Worm (Caenorhabditis elegans) whole organism, L4 larva: Measurements from ENCODE around the gene R160.13.

Experiments
- D1046.2 ChIP-seq: fragments of 200-800 bp; sonication (Bioruptor generic); IDR thresholded peaks from 2 replicates; pipeline ENCODE4 v1.3.6; 2022; ENCODE audit warnings: missing genetic modification characterization, missing compliant biosample characterization
- T20F7.1 ChIP-seq: fragments of 200-800 bp; sonication (Bioruptor generic); optimal IDR thresholded peaks from 2 replicates; lab custom pipeline; 2018; ENCODE audit warnings: mild to moderate bottlenecking, missing genetic modification characterization, missing compliant biosample characterization
- Y5F2A.4 ChIP-seq: fragments of 200-800 bp; sonication (Bioruptor generic); optimal IDR thresholded peaks from 2 replicates; lab custom pipeline; 2018; ENCODE audit warnings: mild to moderate bottlenecking, missing genetic modification characterization, missing compliant biosample characterization
- ZK546.5 ChIP-seq, 2 experiments: sonication (generic microtip); optimal IDR thresholded peaks; 2 replicates each; lab custom pipeline; 2017; ENCODE audit warnings: missing biosample characterization in 2 of 2, missing genetic modification characterization in 2 of 2
- aha-1 ChIP-seq: fragments of 150-350 bp; peaks from one replicate; lab custom pipeline; 2014; ENCODE audit warnings: missing biosample characterization, missing genetic modification characterization
- ama-1 ChIP-seq: fragments of 150-350 bp; optimal IDR thresholded peaks from 2 replicates; lab custom pipeline; 2014; ENCODE audit warnings: inconsistent platforms, mixed read lengths
- attf-4 ChIP-seq: sonication (generic microtip); optimal IDR thresholded peaks from 3 replicates; lab custom pipeline; 2017; ENCODE audit warnings: missing biosample characterization, missing genetic modification characterization
- ceh-20 ChIP-seq: fragments of 200-800 bp; sonication (Bioruptor generic); IDR thresholded peaks from 2 replicates; pipeline ENCODE4 v1.3.6; 2022; ENCODE audit warnings: missing genetic modification reagents, missing genetic modification characterization, missing compliant biosample characterization
- ceh-28 ChIP-seq: fragments of 150-350 bp; optimal IDR thresholded peaks from 2 replicates; lab custom pipeline; 2014; ENCODE audit warnings: missing biosample characterization, missing genetic modification reagents, missing genetic modification characterization
- ceh-44 ChIP-seq: fragments of 200-800 bp; sonication (Bioruptor generic); IDR thresholded peaks from 2 replicates; pipeline ENCODE4 v1.3.6; 2022; ENCODE audit warnings: missing genetic modification reagents, missing genetic modification characterization, missing compliant biosample characterization
- ceh-82 ChIP-seq: sonication (generic microtip); optimal IDR thresholded peaks from 2 replicates; lab custom pipeline; 2017; ENCODE audit warnings: missing biosample characterization, missing genetic modification characterization
- ces-1 ChIP-seq: fragments of 150-350 bp; sonication (generic microtip); optimal IDR thresholded peaks from 4 replicates; lab custom pipeline; 2014; ENCODE audit warnings: missing biosample characterization, missing genetic modification reagents, missing genetic modification characterization
- cey-2 ChIP-seq: sonication (generic microtip); optimal IDR thresholded peaks from 3 replicates; lab custom pipeline; 2017; ENCODE audit warnings: missing genetic modification characterization, mild to moderate bottlenecking, missing compliant biosample characterization, antibody characterized with exemption, borderline replicate concordance; ENCODE audit not compliant: insufficient read depth
- ctbp-1 ChIP-seq: fragments of 200-800 bp; sonication (Bioruptor generic); IDR thresholded peaks from 2 replicates; pipeline ENCODE4 v1.3.6; 2022; ENCODE audit warnings: missing genetic modification reagents, missing genetic modification characterization, missing compliant biosample characterization
- daf-12 ChIP-seq: fragments of 150-350 bp; optimal IDR thresholded peaks from 2 replicates; lab custom pipeline; 2014; ENCODE audit warnings: missing biosample characterization, missing genetic modification reagents, missing genetic modification characterization
- daf-8 ChIP-seq: fragments of 200-800 bp; sonication (Bioruptor generic); IDR thresholded peaks from 2 replicates; pipeline ENCODE4 v1.3.6; 2022; ENCODE audit warnings: missing genetic modification characterization, missing compliant biosample characterization
- dmd-8 ChIP-seq: fragments of 200-800 bp; sonication (Bioruptor generic); IDR thresholded peaks from 2 replicates; pipeline ENCODE4 v1.3.6; 2022; ENCODE audit warnings: missing genetic modification characterization, missing compliant biosample characterization
- dmd-9 ChIP-seq: fragments of 200-800 bp; sonication (Bioruptor generic); IDR thresholded peaks from 2 replicates; pipeline ENCODE4 v1.3.6; 2022; ENCODE audit warnings: missing genetic modification reagents, missing genetic modification characterization, missing compliant biosample characterization
- egl-27 ChIP-seq: sonication (generic microtip); optimal IDR thresholded peaks from 3 replicates; lab custom pipeline; 2017; ENCODE audit warnings: missing biosample characterization, missing genetic modification reagents, missing genetic modification characterization
- hif-1 ChIP-seq, 2 experiments: sonication (generic microtip); optimal IDR thresholded peaks; 2 replicates each; lab custom pipeline; 2016 to 2017; ENCODE audit warnings: missing compliant biosample characterization in 2 of 2, missing genetic modification characterization in 2 of 2, missing genetic modification reagents in 2 of 2, missing genotype in 2 of 2, mild to moderate bottlenecking in 1 of 2
- hlh-30 ChIP-seq: sonication (generic microtip); optimal IDR thresholded peaks from 2 replicates; lab custom pipeline; 2017; ENCODE audit warnings: antibody characterized with exemption, mild to moderate bottlenecking, missing genetic modification characterization, missing compliant biosample characterization; ENCODE audit not compliant: insufficient read depth
- jun-1 ChIP-seq: fragments of 150-350 bp; optimal IDR thresholded peaks from 2 replicates; lab custom pipeline; 2014; ENCODE audit warnings: missing biosample characterization, missing genetic modification reagents, missing genetic modification characterization
- lin-15B ChIP-seq: fragments of 150-350 bp; sonication (generic microtip); optimal IDR thresholded peaks from 3 replicates; lab custom pipeline; 2014; ENCODE audit warnings: missing biosample characterization, missing genetic modification characterization
- lin-39 ChIP-seq: fragments of 150-350 bp; optimal IDR thresholded peaks from 2 replicates; lab custom pipeline; 2014; ENCODE audit warnings: missing biosample characterization, missing genetic modification reagents, missing genetic modification characterization
- mdl-1 ChIP-seq, 2 experiments: fragments of 150-350 bp in 1 of 2; sonication (generic microtip) in 1 of 2; optimal IDR thresholded peaks; 2 replicates each; lab custom pipeline; 2014 to 2017; ENCODE audit warnings: missing biosample characterization in 2 of 2, missing genetic modification characterization in 2 of 2
- mes-2 ChIP-seq: sonication (generic microtip); optimal IDR thresholded peaks from 2 replicates; lab custom pipeline; 2016; ENCODE audit warnings: missing genotype, mild to moderate bottlenecking, missing genetic modification characterization, missing compliant biosample characterization; ENCODE audit not compliant: poor library complexity, severe bottlenecking
- mxl-2 ChIP-seq: fragments of 200-800 bp; sonication (Bioruptor generic); conservative IDR thresholded peaks from 2 replicates; pipeline ENCODE4 v1.3.6; 2022; ENCODE audit warnings: missing genetic modification reagents, missing genetic modification characterization, missing compliant biosample characterization
- mxl-3 ChIP-seq: fragments of 200-800 bp; sonication (Bioruptor generic); optimal IDR thresholded peaks from 2 replicates; lab custom pipeline; 2018; ENCODE audit warnings: mild to moderate bottlenecking, missing genetic modification characterization, missing compliant biosample characterization
- nhr-102 ChIP-seq: sonication (generic microtip); optimal IDR thresholded peaks from 2 replicates; lab custom pipeline; 2016; ENCODE audit warnings: mild to moderate bottlenecking, missing genetic modification characterization, moderate library complexity, missing compliant biosample characterization
- nhr-111 ChIP-seq: fragments of 200-800 bp; sonication (Bioruptor generic); optimal IDR thresholded peaks from 2 replicates; lab custom pipeline; 2018; ENCODE audit warnings: mild to moderate bottlenecking, missing genetic modification characterization, missing compliant biosample characterization
- nhr-25 ChIP-seq: sonication (generic microtip); optimal IDR thresholded peaks from 2 replicates; lab custom pipeline; 2017; ENCODE audit warnings: missing genetic modification characterization, mild to moderate bottlenecking, missing compliant biosample characterization, antibody characterized with exemption, moderate library complexity, borderline replicate concordance; ENCODE audit not compliant: insufficient read depth
- nhr-76 ChIP-seq: fragments of 150-350 bp; optimal IDR thresholded peaks from 2 replicates; lab custom pipeline; 2014; ENCODE audit warnings: missing biosample characterization, missing genetic modification characterization
- saeg-2 ChIP-seq: fragments of 200-800 bp; sonication (Bioruptor generic); IDR thresholded peaks from 2 replicates; pipeline ENCODE4 v1.3.6; 2022; ENCODE audit warnings: missing genetic modification reagents, missing genetic modification characterization, missing compliant biosample characterization
- sdz-12 ChIP-seq: fragments of 200-800 bp; sonication (Bioruptor generic); optimal IDR thresholded peaks from 2 replicates; lab custom pipeline; 2018; ENCODE audit warnings: mild to moderate bottlenecking, missing genetic modification characterization, missing compliant biosample characterization
- snpc-1.2 ChIP-seq: fragments of 200-800 bp; sonication (Bioruptor generic); IDR thresholded peaks from 2 replicates; pipeline ENCODE4 v1.3.6; 2022; ENCODE audit warnings: missing genetic modification reagents, missing genetic modification characterization, missing compliant biosample characterization
- spr-1 ChIP-seq: sonication (generic microtip); optimal IDR thresholded peaks from 2 replicates; lab custom pipeline; 2016; ENCODE audit warnings: mild to moderate bottlenecking, missing genetic modification characterization, missing compliant biosample characterization
- tag-97 ChIP-seq: fragments of 200-800 bp; sonication (Bioruptor generic); IDR thresholded peaks from 2 replicates; pipeline ENCODE4 v1.3.6; 2022; ENCODE audit warnings: missing genetic modification characterization, missing compliant biosample characterization
- tra-1 ChIP-seq: fragments of 200-800 bp; sonication (Bioruptor generic); IDR thresholded peaks from 2 replicates; pipeline ENCODE4 v1.3.6; 2022; ENCODE audit warnings: missing genetic modification reagents, missing genetic modification characterization, missing compliant biosample characterization
- unc-130 ChIP-seq: sonication (generic microtip); optimal IDR thresholded peaks from 2 replicates; lab custom pipeline; 2016; ENCODE audit warnings: missing genetic modification reagents, missing genetic modification characterization, missing compliant biosample characterization
- unc-39 ChIP-seq: sonication (generic microtip); optimal IDR thresholded peaks from 2 replicates; lab custom pipeline; 2017; ENCODE audit warnings: missing biosample characterization, missing genetic modification characterization
- zag-1 ChIP-seq: fragments of 150-350 bp; optimal IDR thresholded peaks from 2 replicates; lab custom pipeline; 2014; ENCODE audit warnings: missing biosample characterization, missing genetic modification characterization
- zip-11 ChIP-seq: fragments of 200-800 bp; sonication (Bioruptor generic); IDR thresholded peaks from 2 replicates; pipeline ENCODE4 v1.3.6; 2022; ENCODE audit warnings: missing genetic modification characterization, missing compliant biosample characterization
- ztf-7 ChIP-seq: fragments of 150-350 bp; optimal IDR thresholded peaks from 2 replicates; lab custom pipeline; 2014; ENCODE audit warnings: missing biosample characterization, missing genetic modification characterization

The R160.13 gene

DNA sequence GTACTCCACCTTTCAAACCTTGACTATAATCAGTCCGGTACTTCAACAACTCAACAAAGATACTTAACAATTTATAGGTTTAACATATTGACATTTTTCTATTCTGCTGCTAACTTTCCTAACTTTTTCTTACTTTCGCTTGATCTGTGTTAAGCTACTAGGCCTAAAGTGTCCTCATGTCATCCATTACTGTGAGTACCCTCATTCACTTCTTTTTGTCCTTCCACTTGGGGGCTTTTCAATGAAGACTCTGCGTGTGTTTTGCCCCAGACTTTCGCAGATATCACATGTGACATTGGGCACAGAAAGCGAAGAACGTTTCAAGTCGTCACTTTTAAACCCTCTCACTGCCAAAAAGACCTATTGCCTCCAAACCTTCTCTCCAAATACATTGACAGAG lies 33.4 kb upstream of the R160.13 start:
- peak; percentile 4 for TF ChIP-seq hlh-30 (tag; lab: Kevin White, UChicago)
- TF ChIP-seq spr-1 (tag; lab: Kevin White, UChicago): no peak
- no peak for TF ChIP-seq mdl-1 (tag; optimal IDR thresholded peaks at IDR 0.05; lab: Kevin White, UChicago)
- TF ChIP-seq ceh-20: peak; percentile 32; the same call in 1 of the 2 replicates

ce11 chrX:4402854-4403253 lies 31.5 kb upstream of the R160.13 start, which contains the start of gene D1079.1:
D1079.1 (plus strand) TSS chrX:4403154.
- TF ChIP-seq unc-39 (tag; lab: Kevin White, UChicago): no peak
- no peak for TF ChIP-seq hif-1 (tag; optimal IDR thresholded peaks at IDR 0.05; lab: Kevin White, UChicago)
- no peak for TF ChIP-seq unc-130 (GFP tag; lab: Kevin White, UChicago)
- no peak for TF ChIP-seq ZK546.5 (tag; optimal IDR thresholded peaks at IDR 0.05; lab: Kevin White, UChicago)
- peak; percentile 20 for TF ChIP-seq lin-39

DNA sequence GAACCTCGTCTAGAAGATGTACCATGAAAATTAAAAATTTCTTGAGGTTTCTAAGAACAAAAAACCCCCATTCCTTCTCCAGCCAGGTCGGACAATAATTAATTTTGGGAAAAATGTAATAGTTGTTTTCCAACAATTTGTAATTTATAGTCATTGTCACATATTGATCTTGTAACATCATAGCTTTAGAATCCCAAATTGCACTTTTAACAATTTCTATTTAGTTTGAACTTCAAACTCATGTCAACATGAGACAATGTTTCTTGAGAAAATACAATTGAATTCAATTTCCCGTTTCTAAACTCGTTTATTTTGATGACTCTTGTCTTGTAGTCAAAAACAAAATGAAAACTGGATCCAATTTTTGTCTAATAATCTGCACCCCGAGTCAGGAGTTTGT lies 29.0 kb upstream of the R160.13 start:
- TF ChIP-seq aha-1: peak; percentile 96
- no peak for TF ChIP-seq ceh-20
- no peak for TF ChIP-seq nhr-102 (tag; lab: Kevin White, UChicago)

- TF ChIP-seq egl-27 (tag; lab: Kevin White, UChicago) (no peak), zag-1 (tag; lab: Kevin White, UChicago) (no peak), dmd-9 (GFP tag; lab: Robert Waterston, UW) (no peak), D1046.2 (GFP tag; lab: Robert Waterston, UW) (no peak), tra-1 (GFP tag; lab: Robert Waterston, UW) (no peak), jun-1 (no peak), saeg-2 (GFP tag; lab: Robert Waterston, UW) (no peak), mxl-2 (GFP tag; lab: Robert Waterston, UW) (no peak), ceh-28 (tag; lab: Kevin White, UChicago) (no peak), ces-1 (no peak), cey-2 (tag; lab: Kevin White, UChicago) (no peak), nhr-25 (no peak), lin-39 (no peak), ctbp-1 (GFP tag; lab: Robert Waterston, UW) (no peak)
These were observed 26.1 kb upstream of the R160.13 start for ce11 chrX:4397460-4397859.

DNA sequence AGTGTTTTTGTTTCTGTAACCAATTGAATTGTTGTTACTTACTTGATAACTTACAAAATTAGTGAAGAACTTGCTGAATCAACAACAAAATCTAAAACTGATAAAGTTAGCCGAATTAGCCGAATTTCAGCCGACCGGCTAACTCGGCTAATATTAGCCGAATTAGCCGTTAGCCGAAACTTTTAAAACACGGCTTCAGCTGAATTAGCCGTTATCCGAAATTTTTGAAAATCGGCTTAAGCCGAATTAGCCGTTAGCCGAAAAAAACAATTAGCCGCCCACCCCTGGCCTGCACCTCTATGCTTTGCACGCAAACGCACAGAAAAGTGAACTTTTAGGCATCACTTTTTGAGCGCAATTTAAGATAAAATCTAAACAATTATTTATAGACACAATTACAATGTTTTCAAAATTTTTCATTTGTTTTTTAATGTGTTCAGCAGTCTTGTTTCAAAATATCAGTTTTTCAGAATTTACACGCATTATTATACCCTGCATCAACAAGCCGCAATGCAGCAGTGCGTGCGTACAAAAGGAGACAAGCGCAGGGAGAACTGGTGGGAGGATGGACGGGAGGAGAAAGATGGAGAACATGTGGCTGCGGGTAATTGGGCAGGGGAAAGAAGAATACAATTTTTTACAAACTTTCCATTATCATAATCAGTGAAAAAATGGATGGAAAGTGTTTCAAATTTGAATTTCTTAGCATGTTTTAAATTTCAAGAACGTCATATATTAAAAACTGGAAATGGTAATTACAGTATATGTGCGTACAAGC lies 23.9 kb upstream of the R160.13 start:
- TF ChIP-seq attf-4 (no peak), nhr-76 (tag; lab: Kevin White, UChicago) (no peak), ctbp-1 (GFP tag; lab: Robert Waterston, UW) (0 out of 2 replicates have a peak, but pooled peaks have one; percentile 32), zip-11 (GFP tag; lab: Robert Waterston, UW) (no peak), tag-97 (GFP tag; lab: Robert Waterston, UW) (no peak), ceh-44 (GFP tag; lab: Robert Waterston, UW) (no peak), sdz-12 (GFP tag; lab: Kevin White, UChicago) (no peak), lin-15B (tag; lab: Kevin White, UChicago) (no peak), nhr-111 (GFP tag; lab: Kevin White, UChicago) (no peak), ceh-82 (tag; lab: Kevin White, UChicago) (no peak), daf-8 (GFP tag; lab: Robert Waterston, UW) (no peak), snpc-1.2 (no peak), mxl-3 (peak; percentile 78), mes-2 (tag; lab: Kevin White, UChicago) (peak; percentile 92), ztf-7 (tag; lab: Kevin White, UChicago) (peak; percentile 63), ama-1 (lab: Kevin White, UChicago) (no peak), Y5F2A.4 (GFP tag; lab: Kevin White, UChicago) (peak; percentile 65), daf-12 (tag; lab: Kevin White, UChicago) (no peak), dmd-8 (GFP tag; lab: Robert Waterston, UW) (no peak), hlh-30 (tag; lab: Kevin White, UChicago) (peak; percentile 71), T20F7.1 (peak; percentile 74)
